Fruit fly (Drosophila melanogaster) Kc167 (cell line): ENCODE data around the gene CG32192.

Experiments
- Myc ChIP-seq: fragments of >200 bp; optimal IDR thresholded peaks from 2 replicates; lab custom pipeline; 2017; ENCODE audit warnings: missing external identifiers
- Sin3A ChIP-seq: fragments of >200 bp; optimal IDR thresholded peaks from 2 replicates; lab custom pipeline; 2018; ENCODE audit warnings: missing external identifiers
- h ChIP-seq: fragments of >200 bp; optimal IDR thresholded peaks from 3 replicates; lab custom pipeline; 2018; ENCODE audit warnings: missing external identifiers
- insv ChIP-seq: fragments of >200 bp; optimal IDR thresholded peaks from 3 replicates; lab custom pipeline; 2018; ENCODE audit warnings: missing external identifiers
- psq ChIP-seq: fragments of >200 bp; optimal IDR thresholded peaks from 2 replicates; lab custom pipeline; 2017; ENCODE audit warnings: missing external identifiers
- ttk ChIP-seq: sonication (Bioruptor generic); optimal IDR thresholded peaks from 2 replicates; lab custom pipeline; 2017; ENCODE audit warnings: missing external identifiers

The CG32192 gene

DNA sequence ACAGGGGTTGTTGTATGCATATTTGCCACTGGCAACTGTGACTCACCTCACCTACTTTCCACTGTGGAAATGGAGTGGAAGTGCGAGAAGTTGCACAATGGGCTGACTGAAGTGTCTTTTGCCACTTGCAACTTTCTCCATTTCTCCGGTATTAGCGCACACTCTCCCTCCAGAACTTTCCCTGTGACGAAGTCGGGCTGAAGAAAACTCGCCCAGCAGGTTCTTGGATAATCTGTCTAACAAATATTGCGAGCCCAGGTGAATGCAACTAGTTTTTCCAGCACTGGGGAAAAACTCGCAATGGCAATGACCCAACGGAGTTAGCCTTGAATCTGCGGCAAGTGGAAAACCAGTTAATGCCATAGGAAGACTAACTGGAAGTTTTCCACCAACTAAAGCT lies 36.5 kb downstream of the CG32192 start:
- TF ChIP-seq Myc (lab: Kevin White, UChicago): no peak
- no peak for TF ChIP-seq h
- TF ChIP-seq ttk (lab: Kevin White, UChicago): no peak
- no peak for TF ChIP-seq Sin3A (lab: Kevin White, UChicago)
- TF ChIP-seq psq: no peak
- no peak for TF ChIP-seq insv (lab: Kevin White, UChicago)

dm6 chr3L:18077649-18078417 lies 37.7 kb downstream of the CG32192 start:
- no peak for TF ChIP-seq Myc (lab: Kevin White, UChicago)
- TF ChIP-seq insv (lab: Kevin White, UChicago): no peak
- no peak for TF ChIP-seq psq
- no peak for TF ChIP-seq Sin3A (lab: Kevin White, UChicago)

dm6 chr3L:18078614-18079013 lies 38.5 kb downstream of the CG32192 start:
- no peak for TF ChIP-seq h
- TF ChIP-seq Sin3A (lab: Kevin White, UChicago): no peak
- TF ChIP-seq Myc (lab: Kevin White, UChicago): no peak
- no peak for TF ChIP-seq insv (lab: Kevin White, UChicago)
- TF ChIP-seq ttk (lab: Kevin White, UChicago): no peak
- no peak for TF ChIP-seq psq

dm6 chr3L:18079123-18079522 lies 39.0 kb downstream of the CG32192 start:
- TF ChIP-seq psq (no peak), Myc (lab: Kevin White, UChicago) (no peak), insv (lab: Kevin White, UChicago) (no peak), Sin3A (lab: Kevin White, UChicago) (no peak), h (no peak), ttk (lab: Kevin White, UChicago) (no peak)

dm6 chr3L:18079610-18080497 lies 39.7 kb downstream of the CG32192 start:
- TF ChIP-seq h (no peak), insv (lab: Kevin White, UChicago) (no peak), ttk (lab: Kevin White, UChicago) (no peak), Sin3A (lab: Kevin White, UChicago) (no peak), Myc (lab: Kevin White, UChicago) (no peak), psq (no peak)

- no peak for TF ChIP-seq Myc (lab: Kevin White, UChicago)
- no peak for TF ChIP-seq psq
- TF ChIP-seq Sin3A (lab: Kevin White, UChicago): no peak
- no peak for TF ChIP-seq h
Observed at dm6 chr3L:18081494-18081893, 41.4 kb downstream of the CG32192 start.

DNA sequence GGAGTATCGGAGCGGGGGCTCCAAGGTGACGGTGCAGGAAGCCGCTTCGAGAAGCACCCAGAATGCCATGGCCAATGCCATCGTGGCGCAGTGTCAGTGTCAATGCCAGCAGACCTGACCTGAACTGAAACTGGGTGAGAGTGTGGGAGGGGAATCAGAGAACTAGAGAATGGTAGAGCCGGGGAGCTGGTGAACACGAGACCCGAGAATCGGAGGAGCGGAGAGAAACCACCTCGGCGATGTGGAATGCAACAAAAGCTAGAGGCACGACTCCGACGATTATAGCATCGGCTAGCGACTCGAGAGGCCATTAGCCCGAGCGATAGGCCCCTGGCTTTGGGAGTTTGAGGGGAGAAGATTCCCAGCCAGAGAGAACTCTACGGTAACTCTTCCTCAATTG lies 41.8 kb downstream of the CG32192 start:
- TF ChIP-seq ttk (lab: Kevin White, UChicago) (no peak), h (no peak), Myc (lab: Kevin White, UChicago) (no peak), Sin3A (lab: Kevin White, UChicago) (no peak), insv (lab: Kevin White, UChicago) (no peak), psq (no peak)

DNA sequence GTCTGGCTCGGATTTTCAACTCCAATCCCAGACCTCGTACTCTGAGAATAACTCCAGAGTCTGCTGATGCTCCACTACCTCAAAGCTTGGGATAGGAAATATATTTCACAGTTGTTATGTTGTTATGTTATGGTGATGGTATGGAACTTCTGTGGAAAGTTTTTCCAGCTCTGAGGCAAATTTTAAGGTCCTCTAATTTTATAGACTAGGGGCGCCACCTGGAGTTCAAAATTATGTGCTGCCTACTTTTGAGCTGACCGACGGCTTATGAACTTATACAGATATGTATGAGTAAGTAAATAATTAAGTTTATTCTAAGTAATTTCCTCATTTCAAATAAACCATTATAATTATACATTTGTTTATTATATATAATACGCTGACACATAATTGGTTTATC lies 43.3 kb downstream of the CG32192 start:
- no peak for TF ChIP-seq Sin3A (lab: Kevin White, UChicago)
- TF ChIP-seq insv (lab: Kevin White, UChicago): no peak
- no peak for TF ChIP-seq h
- TF ChIP-seq ttk (lab: Kevin White, UChicago): no peak
- no peak for TF ChIP-seq psq
- no peak for TF ChIP-seq Myc (lab: Kevin White, UChicago)

DNA sequence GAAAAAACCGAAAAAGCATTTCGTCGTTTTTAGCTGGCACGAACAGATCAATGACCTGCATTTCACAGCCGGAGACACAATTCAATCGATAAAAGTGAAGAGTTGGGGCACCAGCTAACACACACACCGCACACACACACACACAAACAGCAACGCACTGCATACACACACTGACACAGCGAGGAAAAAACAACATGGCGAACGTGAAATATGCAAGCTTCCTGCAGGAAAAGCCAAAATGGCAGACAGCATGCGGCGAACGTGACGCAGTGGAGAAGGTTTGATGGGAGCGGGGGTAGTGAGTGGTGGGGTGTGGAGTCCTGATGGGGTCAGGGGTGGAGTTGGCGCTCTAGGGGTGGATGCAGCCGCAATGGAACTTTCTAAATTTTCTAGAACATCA lies 43.9 kb downstream of the CG32192 start:
- TF ChIP-seq Myc (lab: Kevin White, UChicago) (no peak), ttk (lab: Kevin White, UChicago) (no peak), h (no peak), psq (no peak), Sin3A (lab: Kevin White, UChicago) (no peak)

DNA sequence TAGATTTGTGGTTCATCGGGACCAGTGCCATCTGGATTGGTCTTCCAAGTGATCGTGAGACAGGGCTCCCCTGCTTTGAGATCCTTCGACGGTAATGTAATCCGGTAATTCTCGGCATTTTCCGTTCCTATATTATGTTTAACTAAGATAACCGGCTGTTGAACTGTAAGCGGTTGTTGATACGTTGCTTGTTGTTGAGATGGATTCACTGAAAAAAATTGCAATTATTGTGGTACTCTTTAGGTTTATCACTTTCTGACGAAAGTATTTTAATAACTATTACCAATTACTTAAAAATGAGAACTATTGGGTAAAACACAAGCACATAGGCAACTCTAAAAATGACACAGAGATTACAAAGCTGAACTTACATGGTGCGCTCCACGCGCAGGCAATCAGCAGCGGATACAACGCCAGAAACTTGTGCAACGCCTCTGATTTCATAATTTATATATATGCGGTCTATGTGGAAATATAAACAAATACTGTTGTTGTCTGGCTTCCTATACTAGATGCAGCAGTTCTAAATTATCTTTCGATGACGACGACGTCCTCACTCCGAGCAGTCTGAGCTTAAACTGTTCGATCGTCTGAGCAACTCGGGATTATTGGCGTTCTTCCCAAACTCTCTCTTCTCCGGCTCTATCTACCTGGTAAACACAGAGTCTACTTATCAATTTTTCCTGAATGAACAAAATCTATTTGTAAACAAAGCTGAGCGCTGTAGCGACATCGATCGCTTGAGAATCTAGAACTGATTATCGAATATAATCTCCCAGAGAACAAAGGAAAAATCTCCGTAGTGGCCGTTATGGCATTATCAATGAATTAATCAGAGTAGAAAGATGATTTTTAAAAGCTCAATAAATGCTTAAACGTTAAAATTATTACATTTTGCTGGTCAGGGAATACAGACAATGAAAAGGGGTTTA lies 46.9 kb downstream of the CG32192 start, which contains the start of gene CG34253:
TSS of gene CG34253 (minus strand) at position 567 of the 932 bp plus-strand sequence.
- no peak for TF ChIP-seq Myc (lab: Kevin White, UChicago)
- no peak for TF ChIP-seq h
- TF ChIP-seq psq: no peak
- no peak for TF ChIP-seq ttk (lab: Kevin White, UChicago)
- no peak for TF ChIP-seq Sin3A (lab: Kevin White, UChicago)
- TF ChIP-seq insv (lab: Kevin White, UChicago): no peak

- TF ChIP-seq psq: no peak
- TF ChIP-seq ttk (lab: Kevin White, UChicago): no peak
- no peak for TF ChIP-seq Sin3A (lab: Kevin White, UChicago)
- no peak for TF ChIP-seq h
- no peak for TF ChIP-seq Myc (lab: Kevin White, UChicago)
- no peak for TF ChIP-seq insv (lab: Kevin White, UChicago)
Observed at dm6 chr3L:18088027-18088426, 47.9 kb downstream of the CG32192 start.
